Worm (Caenorhabditis elegans) whole organism, young adult: ENCODE data around the gene appg-1.

Source experiments
- B0019.2 ChIP-seq: fragments of 200-800 bp; sonication (Bioruptor generic); conservative IDR thresholded peaks from 2 replicates; pipeline ENCODE4 v1.3.6; 2022; ENCODE audit warnings: missing genetic modification reagents, missing genetic modification characterization, missing compliant biosample characterization
- B0035.1 ChIP-seq: sonication (generic microtip); optimal IDR thresholded peaks from 2 replicates; lab custom pipeline; 2016; ENCODE audit warnings: missing genetic modification characterization, mild to moderate bottlenecking, missing compliant biosample characterization, missing genotype, missing genetic modification reagents
- C06A6.2 ChIP-seq: fragments of 200-800 bp; sonication (Bioruptor generic); conservative IDR thresholded peaks from 2 replicates; pipeline ENCODE4 v1.3.6; 2022; ENCODE audit warnings: missing genetic modification characterization, missing compliant biosample characterization
- F37B4.10 ChIP-seq: fragments of 200-800 bp; sonication (Bioruptor generic); IDR thresholded peaks from 2 replicates; pipeline ENCODE4 v1.3.6; 2022; ENCODE audit warnings: missing genetic modification characterization, missing compliant biosample characterization
- F39B2.1 ChIP-seq: fragments of 200-800 bp; sonication (Bioruptor generic); IDR thresholded peaks from 2 replicates; pipeline ENCODE4 v1.3.6; 2022; ENCODE audit warnings: missing genetic modification reagents, missing genetic modification characterization, missing compliant biosample characterization
- K12H6.12 ChIP-seq: fragments of 200-800 bp; sonication (Bioruptor generic); optimal IDR thresholded peaks from 2 replicates; lab custom pipeline; 2018; ENCODE audit warnings: mild to moderate bottlenecking, missing genetic modification characterization, missing compliant biosample characterization
- T07F8.4 ChIP-seq: sonication (generic microtip); optimal IDR thresholded peaks from 2 replicates; lab custom pipeline; 2016; ENCODE audit warnings: mild to moderate bottlenecking, missing genetic modification characterization, moderate library complexity, missing compliant biosample characterization
- Y53F4B.3 ChIP-seq: fragments of 200-800 bp; sonication (Bioruptor generic); IDR thresholded peaks from 2 replicates; pipeline ENCODE4 v1.3.6; 2022; ENCODE audit warnings: missing genetic modification reagents, missing genetic modification characterization, missing compliant biosample characterization
- akir-1 ChIP-seq: fragments of 200-800 bp; sonication (Bioruptor generic); optimal IDR thresholded peaks from 2 replicates; lab custom pipeline; 2018; ENCODE audit warnings: mild to moderate bottlenecking, missing genetic modification characterization, moderate library complexity, missing compliant biosample characterization
- ama-1 ChIP-seq, 3 experiments: fragments of 150-350 bp in 1 of 3; sonication (generic microtip) in 2 of 3; optimal IDR thresholded peaks; 2 replicates each; lab custom pipeline; 2014 to 2018; ENCODE audit warnings: missing biosample characterization in 2 of 3, missing genetic modification characterization in 2 of 3, missing genetic modification reagents in 2 of 3
- aptf-2 ChIP-seq: fragments of 200-800 bp; sonication (Bioruptor generic); conservative IDR thresholded peaks from 2 replicates; pipeline ENCODE4 v1.3.6; 2022; ENCODE audit warnings: missing genetic modification reagents, missing genetic modification characterization, missing compliant biosample characterization
- athp-1 ChIP-seq: sonication (generic microtip); optimal IDR thresholded peaks from 2 replicates; lab custom pipeline; 2017; ENCODE audit warnings: mild to moderate bottlenecking, missing genetic modification characterization, missing compliant biosample characterization
- attf-3 ChIP-seq: fragments of 200-800 bp; sonication (Bioruptor generic); conservative IDR thresholded peaks from 2 replicates; pipeline ENCODE4 v1.3.6; 2022; ENCODE audit warnings: missing genetic modification reagents, missing genetic modification characterization, missing compliant biosample characterization
- ccch-3 ChIP-seq: fragments of 200-800 bp; sonication (Bioruptor generic); optimal IDR thresholded peaks from 2 replicates; lab custom pipeline; 2018; ENCODE audit warnings: mild to moderate bottlenecking, missing genetic modification characterization, missing compliant biosample characterization
- cebp-1 ChIP-seq, 2 experiments: fragments of 200-800 bp in 1 of 2; sonication (Bioruptor generic) in 1 of 2; sonication (generic microtip) in 1 of 2; IDR thresholded peaks in 1 of 2; optimal IDR thresholded peaks in 1 of 2; 2 replicates each; pipeline versions ENCODE4 v1.3.6 to Lab custom; 2017 to 2022; ENCODE audit warnings: missing compliant biosample characterization in 2 of 2, missing genetic modification characterization in 2 of 2, mild to moderate bottlenecking in 1 of 2, missing genetic modification reagents in 1 of 2, moderate library complexity in 1 of 2
- ceh-27 ChIP-seq: fragments of 200-800 bp; sonication (Bioruptor generic); optimal IDR thresholded peaks from 2 replicates; lab custom pipeline; 2018; ENCODE audit warnings: mild to moderate bottlenecking, missing genetic modification characterization, moderate library complexity, missing compliant biosample characterization
- ceh-58 ChIP-seq: fragments of 200-800 bp; sonication (Bioruptor generic); IDR thresholded peaks from 2 replicates; pipeline ENCODE4 v1.3.6; 2022; ENCODE audit warnings: missing genetic modification characterization, missing compliant biosample characterization
- dox-1 ChIP-seq: fragments of 200-800 bp; sonication (Bioruptor generic); IDR thresholded peaks from 2 replicates; pipeline ENCODE4 v1.3.6; 2022; ENCODE audit warnings: missing genetic modification reagents, missing genetic modification characterization, missing compliant biosample characterization
- dpff-1 ChIP-seq: sonication (generic microtip); optimal IDR thresholded peaks from 2 replicates; lab custom pipeline; 2017; ENCODE audit warnings: mild to moderate bottlenecking, missing genetic modification characterization, missing compliant biosample characterization
- egrh-3 ChIP-seq: fragments of 200-800 bp; sonication (Bioruptor generic); IDR thresholded peaks from 2 replicates; pipeline ENCODE4 v1.3.6; 2022; ENCODE audit warnings: missing genetic modification reagents, missing genetic modification characterization, missing compliant biosample characterization
- ekl-4 ChIP-seq: fragments of 200-800 bp; sonication (Bioruptor generic); IDR thresholded peaks from 2 replicates; pipeline ENCODE4 v1.3.6; 2022; ENCODE audit warnings: missing genetic modification reagents, missing genetic modification characterization, missing compliant biosample characterization
- ets-4 ChIP-seq: fragments of 200-800 bp; sonication (Bioruptor generic); optimal IDR thresholded peaks from 2 replicates; lab custom pipeline; 2018; ENCODE audit warnings: mild to moderate bottlenecking, missing genetic modification characterization, missing compliant biosample characterization
- fkh-3 ChIP-seq: sonication (generic microtip); optimal IDR thresholded peaks from 2 replicates; lab custom pipeline; 2016; ENCODE audit warnings: mild to moderate bottlenecking, missing genetic modification characterization, missing compliant biosample characterization
- hlh-12 ChIP-seq: sonication (generic microtip); optimal IDR thresholded peaks from 2 replicates; lab custom pipeline; 2016; ENCODE audit warnings: missing genetic modification characterization, missing compliant biosample characterization
- hsf-1 ChIP-seq: fragments of 200-800 bp; sonication (Bioruptor generic); IDR thresholded peaks from 2 replicates; pipeline ENCODE4 v1.3.6; 2022; ENCODE audit warnings: missing genetic modification reagents, missing genetic modification characterization, missing compliant biosample characterization
- let-526 ChIP-seq: fragments of 200-800 bp; sonication (Bioruptor generic); IDR thresholded peaks from 2 replicates; pipeline ENCODE4 v1.3.6; 2022; ENCODE audit warnings: missing genetic modification reagents, missing genetic modification characterization, missing compliant biosample characterization
- let-607 ChIP-seq, 2 experiments: fragments of 200-800 bp in 1 of 2; sonication (Bioruptor generic) in 1 of 2; sonication (generic microtip) in 1 of 2; optimal IDR thresholded peaks; 2 replicates each; lab custom pipeline; 2016 to 2018; ENCODE audit warnings: mild to moderate bottlenecking in 2 of 2, missing compliant biosample characterization in 2 of 2, missing genetic modification characterization in 2 of 2, moderate library complexity in 2 of 2, missing genotype in 1 of 2
- lsy-27 ChIP-seq: sonication (generic microtip); optimal IDR thresholded peaks from 2 replicates; lab custom pipeline; 2017; ENCODE audit warnings: missing genetic modification characterization, mild to moderate bottlenecking, missing compliant biosample characterization, antibody characterized with exemption, missing genotype, borderline replicate concordance; ENCODE audit not compliant: insufficient read depth
- madf-10 ChIP-seq: sonication (generic microtip); optimal IDR thresholded peaks from 2 replicates; lab custom pipeline; 2016; ENCODE audit warnings: mild to moderate bottlenecking, missing genetic modification characterization, missing compliant biosample characterization
- madf-6 ChIP-seq: fragments of 200-800 bp; sonication (Bioruptor generic); IDR thresholded peaks from 2 replicates; pipeline ENCODE4 v1.3.6; 2022; ENCODE audit warnings: missing genetic modification reagents, missing genetic modification characterization, missing compliant biosample characterization
- mcd-1 ChIP-seq: fragments of 200-800 bp; sonication (Bioruptor generic); IDR thresholded peaks from 2 replicates; pipeline ENCODE4 v1.3.6; 2022; ENCODE audit warnings: missing genetic modification reagents, missing genetic modification characterization, missing compliant biosample characterization
- mel-28 ChIP-seq: sonication (generic microtip); optimal IDR thresholded peaks from 2 replicates; lab custom pipeline; 2016; ENCODE audit warnings: borderline replicate concordance, mild to moderate bottlenecking, missing genetic modification characterization, missing compliant biosample characterization
- nhr-120 ChIP-seq: fragments of 200-800 bp; sonication (Bioruptor generic); IDR thresholded peaks from 2 replicates; pipeline ENCODE4 v1.3.6; 2022; ENCODE audit warnings: missing genetic modification characterization, missing compliant biosample characterization
- nhr-179 ChIP-seq: sonication (generic microtip); optimal IDR thresholded peaks from 2 replicates; lab custom pipeline; 2016; ENCODE audit warnings: mild to moderate bottlenecking, missing genetic modification characterization, missing compliant biosample characterization
- nhr-27 ChIP-seq: fragments of 200-800 bp; sonication (Bioruptor generic); optimal IDR thresholded peaks from 2 replicates; lab custom pipeline; 2018; ENCODE audit warnings: mild to moderate bottlenecking, missing genetic modification characterization, moderate library complexity, missing compliant biosample characterization
- pbrm-1 ChIP-seq: fragments of 200-800 bp; sonication (Bioruptor generic); IDR thresholded peaks from 2 replicates; pipeline ENCODE4 v1.3.6; 2022; ENCODE audit warnings: missing genetic modification reagents, missing genetic modification characterization, missing compliant biosample characterization
- pha-4 ChIP-seq: fragments of 150-350 bp; sonication (generic microtip); optimal IDR thresholded peaks from 2 replicates; lab custom pipeline; 2014; ENCODE audit warnings: missing biosample characterization, missing genetic modification reagents, missing genetic modification characterization
- rcor-1 ChIP-seq: fragments of 200-800 bp; sonication (Bioruptor generic); IDR thresholded peaks from 2 replicates; pipeline ENCODE4 v1.3.6; 2022; ENCODE audit warnings: missing genetic modification reagents, missing genetic modification characterization, missing compliant biosample characterization
- sdz-38 ChIP-seq: sonication (generic microtip); optimal IDR thresholded peaks from 2 replicates; lab custom pipeline; 2016; ENCODE audit warnings: missing genotype, missing genetic modification characterization, missing compliant biosample characterization
- snpc-1.3 ChIP-seq: sonication (generic microtip); optimal IDR thresholded peaks from 2 replicates; lab custom pipeline; 2017; ENCODE audit warnings: missing genetic modification characterization, mild to moderate bottlenecking, missing compliant biosample characterization, antibody characterized with exemption, moderate library complexity, missing genotype, missing genetic modification reagents; ENCODE audit not compliant: insufficient read depth
- sptf-2 ChIP-seq: fragments of 200-800 bp; sonication (Bioruptor generic); optimal IDR thresholded peaks from 2 replicates; lab custom pipeline; 2018; ENCODE audit warnings: mild to moderate bottlenecking, missing genetic modification characterization, missing compliant biosample characterization
- tbp1 ChIP-seq: fragments of 200-800 bp; sonication (Bioruptor generic); optimal IDR thresholded peaks from 2 replicates; lab custom pipeline; 2018; ENCODE audit warnings: mild to moderate bottlenecking, missing genetic modification characterization, missing compliant biosample characterization
- unc-130 ChIP-seq: sonication (generic microtip); optimal IDR thresholded peaks from 2 replicates; lab custom pipeline; 2016; ENCODE audit warnings: missing genetic modification reagents, missing genetic modification characterization, missing compliant biosample characterization
- unc-62 ChIP-seq: fragments of 150-350 bp; optimal IDR thresholded peaks from 2 replicates; lab custom pipeline; 2014; ENCODE audit warnings: missing biosample characterization, missing genetic modification reagents, missing genetic modification characterization
- zfh-2 ChIP-seq: fragments of 200-800 bp; sonication (Bioruptor generic); conservative IDR thresholded peaks from 2 replicates; pipeline ENCODE4 v1.3.6; 2022; ENCODE audit warnings: missing genetic modification reagents, missing genetic modification characterization, missing compliant biosample characterization
- ztf-25 ChIP-seq: fragments of 200-800 bp; sonication (Bioruptor generic); IDR thresholded peaks from 2 replicates; pipeline ENCODE4 v1.3.6; 2022; ENCODE audit warnings: missing genetic modification reagents, missing genetic modification characterization, missing compliant biosample characterization
- ztf-28 ChIP-seq: fragments of 200-800 bp; sonication (Bioruptor generic); IDR thresholded peaks from 2 replicates; pipeline ENCODE4 v1.3.6; 2022; ENCODE audit warnings: missing genetic modification reagents, missing genetic modification characterization, missing compliant biosample characterization
- ztf-6 ChIP-seq: fragments of 200-800 bp; sonication (Bioruptor generic); IDR thresholded peaks from 2 replicates; pipeline ENCODE4 v1.3.6; 2022; ENCODE audit warnings: missing genetic modification reagents, missing genetic modification characterization, missing compliant biosample characterization

The appg-1 gene

DNA sequence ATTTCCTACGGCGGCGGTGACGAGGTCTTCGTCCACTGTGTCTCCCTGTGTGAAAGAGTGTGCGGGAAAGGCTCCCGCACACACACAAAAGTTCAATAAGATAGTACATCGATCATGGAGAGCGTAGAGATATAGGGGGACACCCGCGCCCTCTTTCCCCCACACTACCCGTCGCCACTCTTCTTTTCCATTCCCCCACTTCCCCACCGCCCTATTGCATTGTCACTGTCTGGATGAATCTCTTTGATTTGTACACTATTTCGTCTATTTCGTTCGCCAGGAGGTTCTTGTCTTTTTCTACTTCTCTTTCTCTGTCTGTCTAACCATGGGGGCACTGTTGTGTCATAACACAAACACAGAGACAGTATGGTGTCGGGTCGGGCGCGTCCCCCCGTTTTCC lies 56.4 kb downstream of the appg-1 start (continued):
- no peak for TF ChIP-seq ets-4 (GFP tag; lab: Kevin White, UChicago)
- TF ChIP-seq aptf-2 (GFP tag; lab: Robert Waterston, UW) = no peak
- peak; percentile 65; the same call in 1 of the 2 replicates for TF ChIP-seq egrh-3
- no peak for TF ChIP-seq pha-4 (tag; lab: Kevin White, UChicago)
- no peak for TF ChIP-seq F37B4.10
- TF ChIP-seq zfh-2 (GFP tag; lab: Robert Waterston, UW) = peak; percentile 81
- TF ChIP-seq let-526 = 0 out of 2 replicates have a peak, but pooled peaks have one; percentile 45
- TF ChIP-seq ceh-58 (GFP tag; lab: Robert Waterston, UW) = no peak
- TF ChIP-seq ceh-27 (GFP tag; lab: Kevin White, UChicago) = peak; percentile 18
- TF ChIP-seq snpc-1.3 (tag; lab: Kevin White, UChicago) = no peak
- TF ChIP-seq F39B2.1 (GFP tag; lab: Robert Waterston, UW) = no peak
- TF ChIP-seq athp-1 = no peak
- peak; percentile 6 for TF ChIP-seq tbp1 (GFP tag; lab: Kevin White, UChicago)
- TF ChIP-seq hsf-1 (GFP tag; lab: Robert Waterston, UW) = 0 out of 2 replicates have a peak, but pooled peaks have one; percentile 39
- TF ChIP-seq ekl-4 (GFP tag; lab: Robert Waterston, UW) = no peak
- no peak for TF ChIP-seq Y53F4B.3 (GFP tag; lab: Robert Waterston, UW)
- TF ChIP-seq mel-28 (tag; lab: Kevin White, UChicago) = no peak
- TF ChIP-seq dox-1 = peak; percentile 73
- no peak for TF ChIP-seq C06A6.2 (GFP tag; lab: Robert Waterston, UW)
- TF ChIP-seq dpff-1 = no peak
- TF ChIP-seq ztf-25 (GFP tag; lab: Robert Waterston, UW) = no peak
- no peak for TF ChIP-seq madf-6
- no peak for TF ChIP-seq hlh-12 (tag; lab: Kevin White, UChicago)
- no peak for TF ChIP-seq sdz-38 (tag; lab: Kevin White, UChicago)
- TF ChIP-seq mcd-1 = peak; percentile 51; the same call in 1 of the 2 replicates
- peak; percentile 31; the same call in 1 of the 2 replicates for TF ChIP-seq cebp-1 (GFP tag; IDR thresholded peaks at IDR 0.05; lab: Robert Waterston, UW)
- peak; percentile 67 for TF ChIP-seq cebp-1 (tag; optimal IDR thresholded peaks at IDR 0.05; lab: Kevin White, UChicago)
- TF ChIP-seq unc-130 (GFP tag; lab: Kevin White, UChicago) = no peak
- no peak for TF ChIP-seq let-607 (tag; optimal IDR thresholded peaks at IDR 0.05; lab: Kevin White, UChicago)
- TF ChIP-seq ztf-28 = no peak
- no peak for TF ChIP-seq nhr-179 (tag; lab: Kevin White, UChicago)
- TF ChIP-seq rcor-1 (GFP tag; lab: Robert Waterston, UW) = no peak
- TF ChIP-seq pbrm-1 = 0 out of 2 replicates have a peak, but pooled peaks have one; percentile 11
- no peak for TF ChIP-seq ama-1 (optimal IDR thresholded peaks at IDR 0.05; lab: Kevin White, UChicago)
- no peak for TF ChIP-seq ama-1 (GFP tag; optimal IDR thresholded peaks at IDR 0.05; lab: Kevin White, UChicago)
- no peak for TF ChIP-seq unc-62
- no peak for TF ChIP-seq madf-10 (tag; lab: Kevin White, UChicago)
- no peak for TF ChIP-seq B0035.1 (tag; lab: Kevin White, UChicago)
- TF ChIP-seq attf-3 (GFP tag; lab: Robert Waterston, UW) = no peak
- TF ChIP-seq nhr-120 (GFP tag; lab: Robert Waterston, UW) = no peak
- TF ChIP-seq lsy-27 (tag; lab: Kevin White, UChicago) = no peak
- TF ChIP-seq B0019.2 (GFP tag; lab: Robert Waterston, UW) = no peak
- TF ChIP-seq ccch-3 = no peak
- TF ChIP-seq sptf-2 (GFP tag; lab: Kevin White, UChicago) = no peak
- no peak for TF ChIP-seq akir-1 (GFP tag; lab: Kevin White, UChicago)
- TF ChIP-seq T07F8.4 (tag; lab: Kevin White, UChicago) = no peak
- no peak for TF ChIP-seq nhr-27 (tag; lab: Kevin White, UChicago)
- TF ChIP-seq K12H6.12 (tag; lab: Kevin White, UChicago) = no peak
- TF ChIP-seq ztf-6 (GFP tag; lab: Robert Waterston, UW) = no peak
- TF ChIP-seq fkh-3 (tag; lab: Kevin White, UChicago) = no peak
